Worm (Caenorhabditis elegans): Measurements from ENCODE around the gene F40G12.10.
"Not testable (repeated sequence)": the region's sequence is repeated elsewhere in the genome, so short reads cannot be mapped to it uniquely, and the experiment has no call there.

ce11 chrV:14309632-14310031 lies 26.3 kb downstream of the F40G12.10 start, which contains the start of gene F14D7.14:
- not testable (repeated sequence) for TF ChIP-seq pha-4 (tag; optimal IDR thresholded peaks at IDR 0.05); pqm-1 (tag; optimal IDR thresholded peaks at IDR 0.05); fkh-6 (tag; optimal IDR thresholded peaks at IDR 0.05); dmd-4 (tag; optimal IDR thresholded peaks at IDR 0.05; ENCODE audit: borderline replicate concordance); pha-2 (tag; optimal IDR thresholded peaks at IDR 0.05); hlh-8 (tag; optimal IDR thresholded peaks at IDR 0.05); pax-1 (tag; optimal IDR thresholded peaks at IDR 0.05); tbx-7 (tag; optimal IDR thresholded peaks at IDR 0.05); ceh-30 (tag; optimal IDR thresholded peaks at IDR 0.05); fkh-10 (GFP tag; optimal IDR thresholded peaks at IDR 0.05); F13H6.1 (tag; optimal IDR thresholded peaks at IDR 0.05); ref-2 (tag; optimal IDR thresholded peaks at IDR 0.05); nhr-232 (tag; optimal IDR thresholded peaks at IDR 0.05)
